Fruit fly (Drosophila melanogaster) S2 (cell line): ENCODE measurements around the gene Cyp4d14.

Source experiments
- CG8478 ChIP-seq: fragments of >200 bp; optimal IDR thresholded peaks from 2 replicates; lab custom pipeline; 2018
- CTCF ChIP-seq, 2 experiments: fragments of >200 bp; optimal IDR thresholded peaks; 2 replicates each; lab custom pipeline; 2018

DNA sequence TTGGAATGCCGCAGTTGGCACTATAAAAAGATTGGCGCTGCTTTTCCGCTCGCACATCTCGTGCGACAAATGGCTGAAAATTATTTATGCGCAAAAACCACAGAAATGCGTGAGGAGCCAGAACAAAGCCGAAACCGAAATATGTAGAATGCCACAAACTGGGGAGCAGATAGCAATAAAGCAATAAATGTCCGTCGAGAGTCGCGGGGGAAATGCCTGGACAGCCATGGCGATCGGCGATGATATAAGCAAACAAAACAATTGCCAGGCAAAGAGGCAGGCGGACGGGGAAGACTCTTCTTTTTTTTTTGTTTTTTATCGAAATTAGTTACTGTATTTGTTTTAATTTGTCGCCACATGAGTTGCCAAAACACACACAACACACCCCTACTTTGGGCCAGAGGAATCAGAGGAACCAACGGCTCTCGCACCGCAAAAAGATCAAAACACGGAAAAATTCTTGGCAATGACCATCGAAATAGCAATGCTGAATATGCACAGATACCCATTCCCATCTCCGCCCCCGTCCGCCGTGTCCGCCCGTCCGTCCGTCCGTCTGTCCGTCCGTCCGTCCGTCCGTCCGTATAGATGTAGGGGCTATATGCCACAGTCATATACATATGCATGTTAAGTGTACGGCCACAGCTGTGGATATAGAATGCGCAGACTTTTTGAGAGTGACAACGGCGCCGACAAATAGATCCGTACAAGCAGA lies 6.5 kb downstream of the Cyp4d14 start:
- TF ChIP-seq CG8478 (lab: Kevin White, UChicago) (no peak), CTCF (optimal IDR thresholded peaks at IDR 0.05; lab: Kevin White, UChicago) (no peak)
